Fruit fly (Drosophila melanogaster) whole organism, pupa: ENCODE measurements around the gene Taf11.

ENCODE experiments used
- CG10348 ChIP-seq: fragments of 200-800 bp; sonication (Bioruptor generic); IDR thresholded peaks from 2 replicates; pipeline ENCODE4 v1.3.6; 2022; ENCODE audit warnings: missing biosample characterization, missing genetic modification characterization
- CG12605 ChIP-seq: fragments of 200-800 bp; sonication (Bioruptor generic); IDR thresholded peaks from 2 replicates; pipeline ENCODE4 v1.3.6; 2022; ENCODE audit warnings: missing biosample characterization, missing genetic modification characterization
- CG13204 ChIP-seq: fragments of 200-800 bp; sonication (Bioruptor generic); optimal IDR thresholded peaks from 2 replicates; lab custom pipeline; 2018; ENCODE audit warnings: missing biosample characterization, mild to moderate bottlenecking, missing genetic modification characterization, moderate library complexity
- CG14655 ChIP-seq: fragments of 200-800 bp; sonication (Bioruptor generic); optimal IDR thresholded peaks from 3 replicates; lab custom pipeline; 2017; ENCODE audit warnings: mild to moderate bottlenecking, missing biosample characterization, missing genetic modification reagents, missing genetic modification characterization
- CG15710 ChIP-seq: fragments of 200-800 bp; sonication (Bioruptor generic); optimal IDR thresholded peaks from 2 replicates; lab custom pipeline; 2018; ENCODE audit warnings: missing biosample characterization, mild to moderate bottlenecking, missing genetic modification characterization, moderate library complexity
- CG17806 ChIP-seq: fragments of 200-800 bp; sonication (Bioruptor generic); optimal IDR thresholded peaks from 2 replicates; lab custom pipeline; 2018; ENCODE audit warnings: missing biosample characterization, mild to moderate bottlenecking, missing genetic modification characterization, moderate library complexity
- CG32121 ChIP-seq: fragments of 200-800 bp; sonication (Bioruptor generic); IDR thresholded peaks from 2 replicates; pipeline ENCODE4 v1.3.6; 2022; ENCODE audit warnings: missing biosample characterization, missing genetic modification characterization
- CG34367 ChIP-seq: fragments of 200-800 bp; sonication (Bioruptor generic); optimal IDR thresholded peaks from 2 replicates; lab custom pipeline; 2018; ENCODE audit warnings: missing biosample characterization, mild to moderate bottlenecking, missing genetic modification characterization
- CG4496 ChIP-seq: fragments of 200-800 bp; sonication (Bioruptor generic); IDR thresholded peaks from 3 replicates; pipeline ENCODE4 v1.3.6; 2022; ENCODE audit warnings: missing biosample characterization, missing genetic modification characterization
- CG8159 ChIP-seq: fragments of 200-800 bp; sonication (Bioruptor generic); optimal IDR thresholded peaks from 3 replicates; lab custom pipeline; 2018; ENCODE audit warnings: missing biosample characterization, mild to moderate bottlenecking, missing genetic modification characterization, moderate library complexity
- CG8301 ChIP-seq: fragments of 200-800 bp; sonication (Bioruptor generic); optimal IDR thresholded peaks from 2 replicates; lab custom pipeline; 2018; ENCODE audit warnings: missing biosample characterization, mild to moderate bottlenecking, missing genetic modification characterization
- CG9948 ChIP-seq: fragments of 200-800 bp; sonication (Bioruptor generic); optimal IDR thresholded peaks from 2 replicates; lab custom pipeline; 2018; ENCODE audit warnings: missing biosample characterization, mild to moderate bottlenecking, missing genetic modification characterization, moderate library complexity
- D1 ChIP-seq: fragments of 200-800 bp; sonication (Bioruptor generic); optimal IDR thresholded peaks from 2 replicates; lab custom pipeline; 2018; ENCODE audit warnings: missing biosample characterization, mild to moderate bottlenecking, missing genetic modification characterization, moderate library complexity
- EcR ChIP-seq: fragments of 200-800 bp; sonication (Bioruptor generic); optimal IDR thresholded peaks from 3 replicates; lab custom pipeline; 2019; ENCODE audit warnings: missing biosample characterization, missing genetic modification characterization, mild to moderate bottlenecking, moderate library complexity, missing genetic modification reagents
- Ets98B ChIP-seq: fragments of 200-800 bp; sonication (Bioruptor generic); IDR thresholded peaks from 2 replicates; pipeline ENCODE4 v1.3.6; 2022; ENCODE audit warnings: missing biosample characterization, missing genetic modification characterization
- Pif1A ChIP-seq: fragments of 200-800 bp; sonication (Bioruptor generic); optimal IDR thresholded peaks from 3 replicates; lab custom pipeline; 2016; ENCODE audit warnings: missing biosample characterization, missing genetic modification characterization
- Pif1B ChIP-seq: fragments of 200-800 bp; sonication (Bioruptor generic); optimal IDR thresholded peaks from 3 replicates; lab custom pipeline; 2016; ENCODE audit warnings: missing biosample characterization, missing genetic modification characterization
- Snoo ChIP-seq: fragments of 200-800 bp; sonication (Bioruptor generic); optimal IDR thresholded peaks from 3 replicates; lab custom pipeline; 2017; ENCODE audit warnings: missing biosample characterization, mild to moderate bottlenecking, missing genetic modification characterization, inconsistent platforms
- fd96Ca ChIP-seq: fragments of 200-800 bp; sonication (Bioruptor generic); IDR thresholded peaks from 3 replicates; pipeline ENCODE4 v1.3.6; 2022; ENCODE audit warnings: missing biosample characterization, missing genetic modification characterization
- gl ChIP-seq: fragments of 200-800 bp; sonication (Bioruptor generic); optimal IDR thresholded peaks from 2 replicates; lab custom pipeline; 2018; ENCODE audit warnings: missing biosample characterization, mild to moderate bottlenecking, missing genetic modification characterization
- rn ChIP-seq: fragments of 200-800 bp; sonication (Bioruptor generic); IDR thresholded peaks from 2 replicates; pipeline ENCODE4 v1.3.6; 2022; ENCODE audit warnings: missing biosample characterization, missing genetic modification characterization

Taf11 gene

dm6 chr2L:9737360-9737759 is 25.7 kb downstream of the Taf11 start:
- TF ChIP-seq Snoo (no peak), CG8159 (tag; lab: Kevin White, UChicago) (no peak), CG13204 (GFP tag; lab: Kevin White, UChicago) (no peak), CG32121 (GFP tag; lab: Robert Waterston, UW) (no peak), CG14655 (no peak), rn (GFP tag; lab: Robert Waterston, UW) (no peak), fd96Ca (GFP tag; lab: Robert Waterston, UW) (no peak), gl (tag; lab: Kevin White, UChicago) (no peak), CG9948 (no peak), EcR (GFP tag; lab: Kevin White, UChicago) (no peak), CG34367 (tag; lab: Kevin White, UChicago) (no peak), Pif1B (GFP tag; lab: Kevin White, UChicago) (no peak), Pif1A (GFP tag; lab: Kevin White, UChicago) (no peak), Ets98B (GFP tag; lab: Robert Waterston, UW) (no peak), CG4496 (GFP tag; lab: Robert Waterston, UW) (no peak), CG12605 (GFP tag; lab: Robert Waterston, UW) (no peak), CG15710 (no peak), CG10348 (GFP tag; lab: Robert Waterston, UW) (no peak), D1 (tag; lab: Kevin White, UChicago) (no peak)
- TF ChIP-seq, all 21 proteins: peak for 0

DNA sequence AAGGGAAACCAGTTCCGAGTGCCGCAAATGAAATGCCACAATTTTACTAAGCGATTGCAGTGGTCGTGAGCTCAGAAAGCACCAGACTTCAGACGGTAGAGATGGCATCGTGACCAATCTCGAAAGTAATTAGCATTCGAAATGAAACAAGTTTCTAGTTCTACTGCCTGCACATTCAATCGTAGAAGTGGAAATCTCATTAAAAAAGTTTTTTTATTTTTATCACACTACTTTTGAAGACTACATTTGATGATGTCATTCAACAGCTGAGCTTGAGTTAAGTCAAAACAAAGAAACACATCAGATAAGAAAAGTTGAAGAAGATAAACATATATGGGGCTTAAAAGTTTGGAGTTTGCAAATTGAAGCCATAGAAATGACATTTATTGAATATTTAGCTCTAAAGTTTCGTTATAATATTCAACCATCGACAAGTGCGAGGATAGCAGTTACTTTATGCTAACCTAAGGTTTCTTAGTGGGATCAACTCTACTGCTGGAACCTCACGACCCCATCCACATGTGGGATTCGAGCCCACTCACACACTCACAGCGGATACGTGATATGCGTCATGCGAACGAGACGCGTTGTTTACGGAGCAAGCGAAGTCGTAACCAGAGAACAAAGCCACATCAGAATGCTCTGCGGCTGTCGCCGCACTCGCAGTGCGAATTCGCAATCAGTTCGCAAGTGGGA is 26.9 kb downstream of the Taf11 start, which contains the start of gene CG13117:
TSS of gene CG13117 (plus strand) at position 646 of the 696 bp plus-strand sequence.
- no peak for TF ChIP-seq EcR (GFP tag; lab: Kevin White, UChicago)
- TF ChIP-seq CG15710: peak; percentile 55
- TF ChIP-seq Pif1B (GFP tag; lab: Kevin White, UChicago): no peak
- TF ChIP-seq CG32121 (GFP tag; lab: Robert Waterston, UW): no peak
- TF ChIP-seq Pif1A (GFP tag; lab: Kevin White, UChicago): peak; percentile 5
- peak; percentile 58 for TF ChIP-seq CG8159 (tag; lab: Kevin White, UChicago)
- TF ChIP-seq CG12605 (GFP tag; lab: Robert Waterston, UW): peak; percentile 20; the same call in 1 of the 2 replicates
- no peak for TF ChIP-seq rn (GFP tag; lab: Robert Waterston, UW)
- TF ChIP-seq CG4496 (GFP tag; lab: Robert Waterston, UW): peak; percentile 32; the same call in 1 of the 3 replicates
- peak; percentile 11 for TF ChIP-seq Snoo
- TF ChIP-seq CG34367 (tag; lab: Kevin White, UChicago): no peak
- TF ChIP-seq CG8301 (tag; lab: Kevin White, UChicago): peak; percentile 49
- TF ChIP-seq gl (tag; lab: Kevin White, UChicago): no peak
- TF ChIP-seq CG14655: peak; percentile 62
- no peak; the same call in 2 of the 3 replicates for TF ChIP-seq fd96Ca (GFP tag; lab: Robert Waterston, UW)
- no peak for TF ChIP-seq D1 (tag; lab: Kevin White, UChicago)
- TF ChIP-seq CG10348 (GFP tag; lab: Robert Waterston, UW): no peak
- TF ChIP-seq Ets98B (GFP tag; lab: Robert Waterston, UW): peak; percentile 62
- peak; percentile 3 for TF ChIP-seq CG9948
- TF ChIP-seq CG17806 (tag; lab: Kevin White, UChicago): peak; percentile 2
- no peak for TF ChIP-seq CG13204 (GFP tag; lab: Kevin White, UChicago)

- TF ChIP-seq EcR (GFP tag; lab: Kevin White, UChicago): no peak
- no peak for TF ChIP-seq rn (GFP tag; lab: Robert Waterston, UW)
- TF ChIP-seq CG8159 (tag; lab: Kevin White, UChicago): peak; percentile 5
- no peak for TF ChIP-seq CG17806 (tag; lab: Kevin White, UChicago)
- TF ChIP-seq Snoo: peak; percentile 15
- TF ChIP-seq CG34367 (tag; lab: Kevin White, UChicago): peak; percentile 14
- no peak for TF ChIP-seq CG12605 (GFP tag; lab: Robert Waterston, UW)
- TF ChIP-seq fd96Ca (GFP tag; lab: Robert Waterston, UW): no peak
- TF ChIP-seq D1 (tag; lab: Kevin White, UChicago): no peak
- 0 out of 3 replicates have a peak, but pooled peaks have one; percentile 13 for TF ChIP-seq CG4496 (GFP tag; lab: Robert Waterston, UW)
- peak; percentile 40 for TF ChIP-seq Pif1A (GFP tag; lab: Kevin White, UChicago)
- TF ChIP-seq, all 21 proteins: peak for 5
Measured at dm6 chr2L:9734134-9734533, 28.9 kb downstream of the Taf11 start.

dm6 chr2L:9731269-9731668 is 31.8 kb downstream of the Taf11 start:
- no peak for TF ChIP-seq CG32121 (GFP tag; lab: Robert Waterston, UW)
- no peak for TF ChIP-seq Snoo
- no peak for TF ChIP-seq CG13204 (GFP tag; lab: Kevin White, UChicago)
- TF ChIP-seq gl (tag; lab: Kevin White, UChicago): no peak
- TF ChIP-seq rn (GFP tag; lab: Robert Waterston, UW): no peak
- TF ChIP-seq EcR (GFP tag; lab: Kevin White, UChicago): no peak
- TF ChIP-seq Pif1B (GFP tag; lab: Kevin White, UChicago): no peak
- no peak for TF ChIP-seq CG9948
- TF ChIP-seq fd96Ca (GFP tag; lab: Robert Waterston, UW): 0 out of 3 replicates have a peak, but pooled peaks have one; percentile 9
- TF ChIP-seq CG8159 (tag; lab: Kevin White, UChicago): peak; percentile 12
- TF ChIP-seq CG12605 (GFP tag; lab: Robert Waterston, UW): no peak
- no peak for TF ChIP-seq CG10348 (GFP tag; lab: Robert Waterston, UW)
- 0 out of 3 replicates have a peak, but pooled peaks have one; percentile 28 for TF ChIP-seq CG4496 (GFP tag; lab: Robert Waterston, UW)
